Fruit fly (Drosophila melanogaster): ENCODE data around the gene glec.
A peak's percentile ranks its signal among the peaks of the same experiment; 100 is the strongest.

glec gene

dm6 chr3R:21836614-21837013 lies 19.5 kb downstream of the glec start (continued):
- no peak for TF ChIP-seq CG17568 (GFP tag; optimal IDR thresholded peaks at IDR 0.05)
- TF ChIP-seq Antp (GFP tag; optimal IDR thresholded peaks at IDR 0.05): no peak
- TF ChIP-seq toy (GFP tag; IDR thresholded peaks at IDR 0.05): no peak
- no peak for TF ChIP-seq CG5180 (GFP tag; optimal IDR thresholded peaks at IDR 0.05)
- peak; percentile 32; the same call in 1 of the 3 replicates for TF ChIP-seq sr (GFP tag; IDR thresholded peaks at IDR 0.05)
- peak; percentile 36 for TF ChIP-seq grn (GFP tag; optimal IDR thresholded peaks at IDR 0.05)
- no peak for TF ChIP-seq pzg (GFP tag; optimal IDR thresholded peaks at IDR 0.05)
- TF ChIP-seq CG3838 (GFP tag; optimal IDR thresholded peaks at IDR 0.05): no peak
- no peak for TF ChIP-seq ranshi (GFP tag; IDR thresholded peaks at IDR 0.05)
- TF ChIP-seq sob (GFP tag; IDR thresholded peaks at IDR 0.05): no peak
- no peak for TF ChIP-seq hkb (optimal IDR thresholded peaks at IDR 0.05)
- no peak for TF ChIP-seq hkb (GFP tag; IDR thresholded peaks at IDR 0.05)
- TF ChIP-seq gem (tag; optimal IDR thresholded peaks at IDR 0.05): no peak
- TF ChIP-seq E2f1 (GFP tag; IDR thresholded peaks at IDR 0.05): no peak
- no peak for TF ChIP-seq jumu (GFP tag; optimal IDR thresholded peaks at IDR 0.05)
- TF ChIP-seq Sox100B (GFP tag; optimal IDR thresholded peaks at IDR 0.05): no peak
- no peak for TF ChIP-seq CG4854 (GFP tag; optimal IDR thresholded peaks at IDR 0.05)
- no peak for TF ChIP-seq odd (GFP tag; optimal IDR thresholded peaks at IDR 0.05)
- TF ChIP-seq slp2 (GFP tag; optimal IDR thresholded peaks at IDR 0.05): no peak
- no peak for TF ChIP-seq CG31441 (GFP tag; IDR thresholded peaks at IDR 0.05)
- no peak for TF ChIP-seq CG18476 (GFP tag; optimal IDR thresholded peaks at IDR 0.05)
- TF ChIP-seq CG9817 (tag; optimal IDR thresholded peaks at IDR 0.05): no peak
- TF ChIP-seq CG10209 (GFP tag; optimal IDR thresholded peaks at IDR 0.05): no peak
- TF ChIP-seq sug (tag; optimal IDR thresholded peaks at IDR 0.05): peak; percentile 10
- no peak for TF ChIP-seq danr (GFP tag; IDR thresholded peaks at IDR 0.05)
- TF ChIP-seq Camta (GFP tag; optimal IDR thresholded peaks at IDR 0.05): no peak
- TF ChIP-seq Pdp1 (GFP tag; optimal IDR thresholded peaks at IDR 0.05): no peak
- TF ChIP-seq CG7839 (tag; optimal IDR thresholded peaks at IDR 0.05): no peak
- no peak for TF ChIP-seq ro (GFP tag; IDR thresholded peaks at IDR 0.05)
- no peak for TF ChIP-seq NC2α (GFP tag; optimal IDR thresholded peaks at IDR 0.05)
- TF ChIP-seq Tbp (GFP tag; optimal IDR thresholded peaks at IDR 0.05): no peak
- TF ChIP-seq CG17829 (tag; optimal IDR thresholded peaks at IDR 0.05): no peak
- no peak for TF ChIP-seq sna (GFP tag; IDR thresholded peaks at IDR 0.05; ENCODE audit: partially characterized antibody)
- TF ChIP-seq Lhr (GFP tag; optimal IDR thresholded peaks at IDR 0.05): no peak
- TF ChIP-seq CG15601 (tag; optimal IDR thresholded peaks at IDR 0.05): no peak
- TF ChIP-seq CG42726 (GFP tag; IDR thresholded peaks at IDR 0.05; ENCODE audit: partially characterized antibody): no peak
- TF ChIP-seq Oaz (GFP tag; IDR thresholded peaks at IDR 0.05): no peak
- TF ChIP-seq CG30020 (tag; optimal IDR thresholded peaks at IDR 0.05): no peak
- no peak for TF ChIP-seq dan (GFP tag; IDR thresholded peaks at IDR 0.05)
- TF ChIP-seq Med (GFP tag): peak; percentile 45
- no peak for TF ChIP-seq H2.0 (GFP tag; IDR thresholded peaks at IDR 0.05)
- TF ChIP-seq sens (GFP tag): no peak
- no peak for TF ChIP-seq gt (GFP tag; IDR thresholded peaks at IDR 0.05)
- TF ChIP-seq Oli (tag; optimal IDR thresholded peaks at IDR 0.05): no peak
- no peak for TF ChIP-seq nerfin-2 (GFP tag; IDR thresholded peaks at IDR 0.05; ENCODE audit: partially characterized antibody)
- no peak for TF ChIP-seq CG18599 (GFP tag; optimal IDR thresholded peaks at IDR 0.05)
- peak; percentile 31 for TF ChIP-seq pros (GFP tag; optimal IDR thresholded peaks at IDR 0.05)
- no peak for TF ChIP-seq h (optimal IDR thresholded peaks at IDR 0.05)
- peak; percentile 34 for TF ChIP-seq CG1832 (GFP tag; optimal IDR thresholded peaks at IDR 0.05)
- TF ChIP-seq Ada2b (GFP tag; IDR thresholded peaks at IDR 0.05): no peak
- no peak for TF ChIP-seq D19A (tag; optimal IDR thresholded peaks at IDR 0.05)
- TF ChIP-seq CTCF (GFP tag; optimal IDR thresholded peaks at IDR 0.05): no peak
- TF ChIP-seq so (GFP tag; IDR thresholded peaks at IDR 0.05): no peak; the same call in 2 of the 3 replicates
